Worm (Caenorhabditis elegans) whole organism, L1 larva: ENCODE results near the gene R06B10.7.

Experiments used
- C34B4.2 ChIP-seq: sonication (generic microtip); optimal IDR thresholded peaks from 2 replicates; lab custom pipeline; 2017; ENCODE audit warnings: mild to moderate bottlenecking, missing genetic modification characterization, missing compliant biosample characterization
- aha-1 ChIP-seq: fragments of 150-350 bp; optimal IDR thresholded peaks from 2 replicates; lab custom pipeline; 2014; ENCODE audit warnings: missing biosample characterization, missing genetic modification characterization
- alr-1 ChIP-seq: fragments of 200-800 bp; sonication (Bioruptor generic); optimal IDR thresholded peaks from 2 replicates; lab custom pipeline; 2018; ENCODE audit warnings: borderline replicate concordance, mild to moderate bottlenecking, missing genetic modification characterization, missing compliant biosample characterization
- ama-1 ChIP-seq: fragments of 150-350 bp; optimal IDR thresholded peaks from 2 replicates; lab custom pipeline; 2014
- blmp-1 ChIP-seq: fragments of 150-350 bp; optimal IDR thresholded peaks from 2 replicates; lab custom pipeline; 2014; ENCODE audit warnings: missing biosample characterization, missing genetic modification characterization
- ceh-82 ChIP-seq, 3 experiments: fragments of 150-350 bp in 1 of 3; sonication (generic microtip) in 2 of 3; optimal IDR thresholded peaks; 2 replicates each; lab custom pipeline; 2014 to 2017; ENCODE audit warnings: missing biosample characterization in 3 of 3, missing genetic modification characterization in 3 of 3
- ceh-88 ChIP-seq: fragments of 200-800 bp; sonication (Bioruptor generic); IDR thresholded peaks from 2 replicates; pipeline ENCODE4 v1.3.6; 2022; ENCODE audit warnings: missing genetic modification characterization, missing compliant biosample characterization
- ces-1 ChIP-seq: fragments of 150-350 bp; optimal IDR thresholded peaks from 2 replicates; lab custom pipeline; 2014; ENCODE audit warnings: missing biosample characterization, missing genetic modification reagents, missing genetic modification characterization
- dpl-1 ChIP-seq, 3 experiments: fragments of 150-350 bp in 2 of 3; sonication (generic microtip) in 1 of 3; optimal IDR thresholded peaks; 2 replicates each; lab custom pipeline; 2014 to 2017; ENCODE audit warnings: missing biosample characterization in 3 of 3, missing genetic modification characterization in 3 of 3, missing genetic modification reagents in 3 of 3
- dsc-1 ChIP-seq: sonication (generic microtip); optimal IDR thresholded peaks from 2 replicates; lab custom pipeline; 2016; ENCODE audit warnings: mild to moderate bottlenecking, missing genetic modification characterization, missing compliant biosample characterization
- efl-1 ChIP-seq, 4 experiments: fragments of 150-350 bp; optimal IDR thresholded peaks in 3 of 4; peaks in 1 of 4; 1 replicate in 1 of 4; 2 replicates in 3 of 4; lab custom pipeline; 2014; ENCODE audit warnings: missing biosample characterization in 2 of 4, missing genetic modification characterization in 2 of 4, missing genetic modification reagents in 2 of 4
- egl-27 ChIP-seq, 2 experiments: fragments of 150-350 bp in 1 of 2; sonication (generic microtip); optimal IDR thresholded peaks; 3 replicates each; lab custom pipeline; 2017 to 2018; ENCODE audit warnings: missing biosample characterization in 2 of 2, missing genetic modification characterization in 2 of 2, missing genetic modification reagents in 2 of 2
- elt-2 ChIP-seq: sonication (generic microtip); optimal IDR thresholded peaks from 2 replicates; lab custom pipeline; 2016; ENCODE audit warnings: missing genetic modification characterization, mild to moderate bottlenecking, inconsistent platforms, missing compliant biosample characterization, missing genetic modification reagents
- elt-3 ChIP-seq, 6 experiments: fragments of 150-350 bp in 1 of 6; sonication (generic microtip); optimal IDR thresholded peaks; 2 replicates each; lab custom pipeline; 2017 to 2018; ENCODE audit warnings: missing biosample characterization in 6 of 6, missing genetic modification characterization in 6 of 6, inconsistent platforms in 1 of 6
- fkh-4 ChIP-seq: sonication (generic microtip); optimal IDR thresholded peaks from 2 replicates; lab custom pipeline; 2016; ENCODE audit warnings: missing compliant biosample characterization, missing genetic modification characterization, borderline replicate concordance
- jun-1 ChIP-seq: fragments of 150-350 bp; optimal IDR thresholded peaks from 2 replicates; lab custom pipeline; 2014; ENCODE audit warnings: missing biosample characterization, missing genetic modification reagents, missing genetic modification characterization
- lin-35 ChIP-seq, 2 experiments: fragments of 150-350 bp; optimal IDR thresholded peaks; 2 replicates each; lab custom pipeline; 2014; ENCODE audit warnings: missing biosample characterization in 2 of 2, missing genetic modification characterization in 2 of 2, missing genetic modification reagents in 2 of 2
- lir-3 ChIP-seq: sonication (generic microtip); optimal IDR thresholded peaks from 2 replicates; lab custom pipeline; 2016; ENCODE audit warnings: mild to moderate bottlenecking, missing genetic modification characterization, moderate library complexity, missing compliant biosample characterization; ENCODE audit not compliant: poor library complexity
- lsy-2 ChIP-seq, 2 experiments: fragments of 150-350 bp; optimal IDR thresholded peaks; 2 replicates each; lab custom pipeline; 2014; ENCODE audit warnings: missing biosample characterization in 2 of 2, missing genetic modification characterization in 2 of 2
- mdl-1 ChIP-seq, 2 experiments: fragments of 150-350 bp; optimal IDR thresholded peaks; 2 replicates each; lab custom pipeline; 2014 to 2017; ENCODE audit warnings: missing biosample characterization in 2 of 2, missing genetic modification characterization in 2 of 2, inconsistent platforms in 1 of 2
- mef-2 ChIP-seq: fragments of 150-350 bp; optimal IDR thresholded peaks from 2 replicates; lab custom pipeline; 2014; ENCODE audit warnings: missing biosample characterization, missing genetic modification characterization
- nhr-12 ChIP-seq: sonication (generic microtip); optimal IDR thresholded peaks from 2 replicates; lab custom pipeline; 2017; ENCODE audit warnings: missing biosample characterization, missing genetic modification characterization
- nhr-19 ChIP-seq: fragments of 200-800 bp; sonication (Bioruptor generic); conservative IDR thresholded peaks from 2 replicates; pipeline ENCODE4 v1.3.6; 2022; ENCODE audit warnings: missing genetic modification characterization, missing compliant biosample characterization
- nhr-20 ChIP-seq: sonication (generic microtip); optimal IDR thresholded peaks from 2 replicates; lab custom pipeline; 2016; ENCODE audit warnings: mild to moderate bottlenecking, missing genetic modification characterization, missing compliant biosample characterization
- nhr-28 ChIP-seq: fragments of 150-350 bp; optimal IDR thresholded peaks from 2 replicates; lab custom pipeline; 2014; ENCODE audit warnings: missing biosample characterization, missing genetic modification characterization
- nhr-47 ChIP-seq: sonication (generic microtip); optimal IDR thresholded peaks from 2 replicates; lab custom pipeline; 2016; ENCODE audit warnings: mild to moderate bottlenecking, missing genetic modification characterization, moderate library complexity, missing compliant biosample characterization
- nhr-76 ChIP-seq: sonication (generic microtip); optimal IDR thresholded peaks from 2 replicates; lab custom pipeline; 2017; ENCODE audit warnings: missing biosample characterization, missing genetic modification characterization
- nhr-77 ChIP-seq: fragments of 150-350 bp; optimal IDR thresholded peaks from 2 replicates; lab custom pipeline; 2014; ENCODE audit warnings: missing biosample characterization, missing genetic modification characterization
- nhr-84 ChIP-seq: sonication (generic microtip); optimal IDR thresholded peaks from 2 replicates; lab custom pipeline; 2017; ENCODE audit warnings: missing biosample characterization, missing genetic modification characterization
- nhr-90 ChIP-seq: sonication (generic microtip); optimal IDR thresholded peaks from 2 replicates; lab custom pipeline; 2016; ENCODE audit warnings: mild to moderate bottlenecking, missing genetic modification characterization, missing compliant biosample characterization; ENCODE audit not compliant: poor library complexity
- pag-3 ChIP-seq: sonication (generic microtip); optimal IDR thresholded peaks from 2 replicates; lab custom pipeline; 2017; ENCODE audit warnings: missing genetic modification characterization, mild to moderate bottlenecking, missing compliant biosample characterization, antibody characterized with exemption, borderline replicate concordance; ENCODE audit not compliant: insufficient read depth
- pqm-1 ChIP-seq: sonication (generic microtip); optimal IDR thresholded peaks from 3 replicates; lab custom pipeline; 2017; ENCODE audit warnings: missing biosample characterization, missing genetic modification characterization
- rnt-1 ChIP-seq: sonication (generic microtip); optimal IDR thresholded peaks from 2 replicates; lab custom pipeline; 2016; ENCODE audit warnings: mild to moderate bottlenecking, missing genetic modification characterization, moderate library complexity, missing compliant biosample characterization
- skn-1 ChIP-seq: fragments of 150-350 bp; optimal IDR thresholded peaks from 2 replicates; lab custom pipeline; 2014; ENCODE audit warnings: missing biosample characterization, missing genetic modification characterization
- snpc-4 ChIP-seq: fragments of 150-350 bp; optimal IDR thresholded peaks from 2 replicates; lab custom pipeline; 2014; ENCODE audit warnings: missing biosample characterization, missing genetic modification characterization
- snu-23 ChIP-seq: sonication (generic microtip); optimal IDR thresholded peaks from 2 replicates; lab custom pipeline; 2016; ENCODE audit warnings: missing genetic modification characterization, missing compliant biosample characterization
- swsn-7 ChIP-seq: sonication (generic microtip); optimal IDR thresholded peaks from 2 replicates; lab custom pipeline; 2016; ENCODE audit warnings: missing genetic modification characterization, missing compliant biosample characterization
- tbx-2 ChIP-seq: sonication (generic microtip); optimal IDR thresholded peaks from 2 replicates; lab custom pipeline; 2016; ENCODE audit warnings: missing genetic modification characterization, missing compliant biosample characterization
- tlp-1 ChIP-seq: fragments of 150-350 bp; optimal IDR thresholded peaks from 2 replicates; lab custom pipeline; 2014; ENCODE audit warnings: missing biosample characterization, missing genetic modification characterization
- vab-15 ChIP-seq: sonication (generic microtip); optimal IDR thresholded peaks from 2 replicates; lab custom pipeline; 2017; ENCODE audit warnings: missing genotype, mild to moderate bottlenecking, missing genetic modification characterization, missing compliant biosample characterization

The R06B10.7 gene

DNA sequence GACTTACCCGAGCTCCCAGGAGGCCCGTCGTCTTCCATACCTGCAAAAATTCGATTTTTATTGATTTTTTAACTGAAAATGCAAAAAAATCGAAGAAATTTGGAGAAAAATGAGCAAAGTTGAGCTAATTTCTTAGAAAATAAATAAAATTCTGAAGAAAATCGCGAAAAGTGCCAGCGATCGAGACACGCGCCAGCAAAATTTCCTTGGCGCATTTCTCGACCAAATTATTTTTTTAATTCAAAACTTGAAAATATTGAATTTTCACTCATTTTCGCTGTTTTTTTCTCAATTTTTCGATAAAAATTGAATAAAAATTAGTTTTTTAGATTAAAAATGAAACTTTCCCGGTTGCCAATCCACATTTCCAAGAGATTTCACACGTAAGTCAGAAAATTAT lies 36.0 kb upstream of the R06B10.7 start, which contains the start of the genes chin-1 and BE0003N10.1 (continued):
- TF ChIP-seq swsn-7 (tag; lab: Kevin White, UChicago) (peak; percentile 55), mdl-1 (tag; optimal IDR thresholded peaks at IDR 0.05; lab: Kevin White, UChicago) (no peak), jun-1 (no peak), snu-23 (peak; percentile 65), lir-3 (no peak), nhr-28 (tag; lab: Kevin White, UChicago) (no peak), egl-27 (tag; optimal IDR thresholded peaks at IDR 0.05; lab: Kevin White, UChicago) (no peak), fkh-4 (tag; lab: Kevin White, UChicago) (no peak), dpl-1 (GFP tag; optimal IDR thresholded peaks at IDR 0.05; lab: Kevin White, UChicago) (peak; percentile 47 to 74 (median 69)), skn-1 (tag; lab: Kevin White, UChicago) (no peak), ama-1 (lab: Kevin White, UChicago) (no peak), nhr-47 (tag; lab: Kevin White, UChicago) (no peak), ceh-88 (no peak), C34B4.2 (tag; lab: Kevin White, UChicago) (no peak), nhr-84 (tag; lab: Kevin White, UChicago) (no peak), nhr-19 (GFP tag; lab: Robert Waterston, UW) (peak; percentile 52), nhr-90 (tag; lab: Kevin White, UChicago) (peak; percentile 42), nhr-12 (tag; lab: Kevin White, UChicago) (no peak), nhr-77 (tag; lab: Kevin White, UChicago) (no peak), snpc-4 (no peak), pag-3 (no peak), tbx-2 (peak; percentile 54), aha-1 (tag; lab: Kevin White, UChicago) (no peak), alr-1 (no peak), elt-3 (tag; optimal IDR thresholded peaks at IDR 0.05; lab: Kevin White, UChicago) (no peak), ces-1 (no peak), mef-2 (tag; lab: Kevin White, UChicago) (no peak), nhr-76 (tag; lab: Kevin White, UChicago) (no peak), nhr-20 (peak; percentile 26), vab-15 (tag; lab: Kevin White, UChicago) (no peak)
- TF ChIP-seq, all 84 proteins: peak for 27

DNA sequence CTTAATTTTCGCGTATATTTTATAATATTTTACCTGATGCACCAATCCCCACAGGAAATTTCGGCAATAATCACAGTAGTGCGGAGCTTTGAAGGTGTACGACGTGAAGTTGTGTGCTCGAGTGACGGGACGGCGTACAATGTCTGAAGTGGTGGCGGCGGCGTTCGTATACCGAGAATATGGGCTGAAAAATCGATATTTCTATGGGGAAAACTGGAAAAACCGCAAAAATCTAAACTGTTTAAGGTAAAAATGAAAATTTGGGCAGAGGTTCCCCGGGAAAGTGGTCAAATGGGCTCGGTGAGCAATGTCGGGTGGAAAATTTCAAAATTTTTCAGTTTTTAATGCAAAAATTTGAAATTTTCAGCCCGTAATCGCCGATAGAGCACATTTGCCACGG lies 33.7 kb upstream of the R06B10.7 start:
- no peak for TF ChIP-seq blmp-1 (tag; lab: Kevin White, UChicago)
- TF ChIP-seq tlp-1 (tag; lab: Kevin White, UChicago), result no peak
- TF ChIP-seq pqm-1 (tag; lab: Kevin White, UChicago), result no peak
- no peak for TF ChIP-seq dsc-1 (tag; lab: Kevin White, UChicago)
- no peak for TF ChIP-seq lsy-2 (tag; optimal IDR thresholded peaks at IDR 0.05; lab: Kevin White, UChicago)
- TF ChIP-seq C34B4.2 (tag; lab: Kevin White, UChicago), result no peak
- TF ChIP-seq efl-1 (optimal IDR thresholded peaks at IDR 0.05; lab: Kevin White, UChicago), result no peak
- TF ChIP-seq efl-1 (GFP tag; optimal IDR thresholded peaks at IDR 0.05 in 1 of 2; lab: Kevin White, UChicago), result peak in 1 of 2 experiments; percentile 88

DNA sequence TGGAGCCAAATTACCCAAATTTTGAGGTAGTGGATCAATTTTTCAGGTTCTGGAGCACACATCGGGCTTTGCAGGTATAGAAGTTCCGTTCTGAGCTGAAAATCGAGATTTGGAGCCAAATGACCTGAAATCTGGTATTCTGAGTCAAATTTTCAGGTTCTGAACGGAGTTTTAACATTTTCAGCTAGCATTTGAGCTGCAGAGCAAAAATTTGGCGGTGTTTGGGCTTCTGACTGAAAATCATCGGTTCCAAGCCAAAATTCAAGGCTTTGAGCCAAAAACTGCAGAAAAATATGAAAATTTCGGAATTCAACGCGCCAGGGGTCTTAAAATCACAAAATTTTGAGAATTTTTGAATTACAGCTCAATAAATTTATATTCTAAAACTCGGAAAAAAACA lies 29.8 kb upstream of the R06B10.7 start, which contains the start of the genes clc-26 and E_BE45912.2:
Gene clc-26 (minus strand): TSS at position 101 of the 400 bp plus-strand sequence.
Gene E_BE45912.2 (minus strand): TSS at position 139 of the 400 bp plus-strand sequence.
- no peak for TF ChIP-seq aha-1 (tag; lab: Kevin White, UChicago)

DNA sequence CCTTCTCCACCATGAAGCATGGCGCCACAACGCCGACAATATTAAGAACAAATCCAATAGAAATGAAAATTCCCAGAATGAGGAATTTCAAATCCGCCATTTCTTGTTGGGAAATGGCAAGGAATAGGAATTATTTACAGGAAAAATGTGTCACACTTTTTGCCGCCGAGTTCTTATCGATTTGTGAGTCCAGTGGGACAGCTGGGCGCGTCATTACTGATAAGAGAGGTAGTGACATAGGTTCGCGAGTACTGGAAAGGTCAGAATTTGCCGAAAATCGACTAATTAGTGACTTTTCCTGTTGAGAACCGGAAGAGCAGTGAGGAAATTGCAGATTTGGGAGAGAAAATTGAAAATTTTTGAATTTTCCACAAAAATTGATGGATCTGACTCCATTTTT lies 27.0 kb upstream of the R06B10.7 start:
- peak; percentile 42 for TF ChIP-seq elt-2 (tag; lab: Kevin White, UChicago)
- TF ChIP-seq lin-35 (GFP tag; optimal IDR thresholded peaks at IDR 0.05; lab: Kevin White, UChicago), result peak in 1 of 2 experiments; percentile 0
- TF ChIP-seq dpl-1 (GFP tag; optimal IDR thresholded peaks at IDR 0.05; lab: Kevin White, UChicago), result no peak
- no peak for TF ChIP-seq efl-1 (optimal IDR thresholded peaks at IDR 0.05; lab: Kevin White, UChicago)
- TF ChIP-seq efl-1 (GFP tag; optimal IDR thresholded peaks at IDR 0.05 in 1 of 2; lab: Kevin White, UChicago), result no peak
- no peak for TF ChIP-seq nhr-84 (tag; lab: Kevin White, UChicago)
- no peak for TF ChIP-seq rnt-1 (tag; lab: Kevin White, UChicago)
- TF ChIP-seq ceh-82 (tag; optimal IDR thresholded peaks at IDR 0.05; lab: Kevin White, UChicago), result no peak
